Fruit fly (Drosophila melanogaster) whole organism, pupa: ENCODE results near the gene drl.

Source experiments
- CG12605 ChIP-seq: fragments of 200-800 bp; sonication (Bioruptor generic); IDR thresholded peaks from 2 replicates; pipeline ENCODE4 v1.3.6; 2022; ENCODE audit warnings: missing biosample characterization, missing genetic modification characterization
- CG13204 ChIP-seq: fragments of 200-800 bp; sonication (Bioruptor generic); optimal IDR thresholded peaks from 2 replicates; lab custom pipeline; 2018; ENCODE audit warnings: missing biosample characterization, mild to moderate bottlenecking, missing genetic modification characterization, moderate library complexity
- CG32121 ChIP-seq: fragments of 200-800 bp; sonication (Bioruptor generic); IDR thresholded peaks from 2 replicates; pipeline ENCODE4 v1.3.6; 2022; ENCODE audit warnings: missing biosample characterization, missing genetic modification characterization
- CG8301 ChIP-seq: fragments of 200-800 bp; sonication (Bioruptor generic); optimal IDR thresholded peaks from 2 replicates; lab custom pipeline; 2018; ENCODE audit warnings: missing biosample characterization, mild to moderate bottlenecking, missing genetic modification characterization
- EcR ChIP-seq: fragments of 200-800 bp; sonication (Bioruptor generic); optimal IDR thresholded peaks from 3 replicates; lab custom pipeline; 2019; ENCODE audit warnings: missing biosample characterization, missing genetic modification characterization, mild to moderate bottlenecking, moderate library complexity, missing genetic modification reagents

DNA sequence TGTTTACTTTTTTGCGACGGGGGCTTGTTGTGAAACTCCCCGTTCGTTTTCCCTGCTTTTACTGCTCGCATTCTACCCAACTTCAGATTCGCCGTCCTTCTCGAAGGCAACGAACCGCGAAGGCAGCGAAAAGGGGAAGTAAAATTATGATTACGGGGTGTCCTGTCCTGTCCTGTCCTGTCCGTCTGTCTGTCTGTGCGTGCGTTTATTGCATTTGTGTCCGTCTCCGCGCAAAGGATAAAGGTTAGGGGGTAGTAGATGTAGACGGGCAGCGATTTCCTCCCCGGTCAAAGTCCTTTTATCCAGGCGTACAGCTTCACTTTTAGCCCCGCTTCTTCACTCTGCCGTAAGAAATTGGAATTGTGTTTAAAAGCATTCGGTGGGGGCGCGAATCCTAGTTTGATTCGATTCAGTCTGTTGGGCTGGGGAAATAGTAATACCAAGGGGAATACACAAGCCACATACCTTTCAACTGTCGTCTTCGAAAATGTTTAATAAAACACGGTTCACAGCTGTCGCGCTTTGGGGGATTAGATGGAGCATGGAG, 22.9 kb upstream of the drl start:
- TF ChIP-seq EcR (GFP tag; lab: Kevin White, UChicago) = no peak
- no peak for TF ChIP-seq CG8301 (tag; lab: Kevin White, UChicago)
- TF ChIP-seq CG32121 (GFP tag; lab: Robert Waterston, UW) = no peak
- TF ChIP-seq CG13204 = no peak
- no peak for TF ChIP-seq CG12605 (GFP tag; lab: Robert Waterston, UW)
